Worm (Caenorhabditis elegans) whole organism, L4 larva: Measurements from ENCODE around the gene bus-1.

Experiments used
- T26A8.4 ChIP-seq: fragments of 200-800 bp; sonication (Bioruptor generic); IDR thresholded peaks from 2 replicates; pipeline ENCODE4 v1.3.6; 2022; ENCODE audit warnings: missing genetic modification characterization, missing compliant biosample characterization
- dmd-9 ChIP-seq: fragments of 200-800 bp; sonication (Bioruptor generic); IDR thresholded peaks from 2 replicates; pipeline ENCODE4 v1.3.6; 2022; ENCODE audit warnings: missing genetic modification reagents, missing genetic modification characterization, missing compliant biosample characterization
- lin-15B ChIP-seq: fragments of 150-350 bp; sonication (generic microtip); optimal IDR thresholded peaks from 3 replicates; lab custom pipeline; 2014; ENCODE audit warnings: missing biosample characterization, missing genetic modification characterization
- lir-3 ChIP-seq: sonication (generic microtip); optimal IDR thresholded peaks from 2 replicates; lab custom pipeline; 2016; ENCODE audit warnings: mild to moderate bottlenecking, missing genetic modification characterization, missing compliant biosample characterization
- nhr-25 ChIP-seq: sonication (generic microtip); optimal IDR thresholded peaks from 2 replicates; lab custom pipeline; 2017; ENCODE audit warnings: missing genetic modification characterization, mild to moderate bottlenecking, missing compliant biosample characterization, antibody characterized with exemption, moderate library complexity, borderline replicate concordance; ENCODE audit not compliant: insufficient read depth
- nhr-76 ChIP-seq: fragments of 150-350 bp; optimal IDR thresholded peaks from 2 replicates; lab custom pipeline; 2014; ENCODE audit warnings: missing biosample characterization, missing genetic modification characterization

ce11 chrV:9035685-9036084 lies 11.1 kb upstream of the bus-1 start, which contains the start of gene srsx-34:
- TF ChIP-seq dmd-9 (GFP tag; lab: Robert Waterston, UW) = no peak
- no peak for TF ChIP-seq nhr-76 (tag; lab: Kevin White, UChicago)
- no peak for TF ChIP-seq lin-15B (tag; lab: Kevin White, UChicago)
- TF ChIP-seq nhr-25 = no peak
- no peak for TF ChIP-seq T26A8.4 (GFP tag; lab: Robert Waterston, UW)
- no peak for TF ChIP-seq lir-3 (tag; lab: Kevin White, UChicago)
